Worm (Caenorhabditis elegans): ENCODE measurements around the gene R01E6.7.

R01E6.7 gene

ce11 chrX:13596003-13596767 lies 26.4 kb upstream of the R01E6.7 start, which contains the start of gene F54B11.5:
Gene F54B11.5 (minus strand): TSS chrX:13596068.
- no peak for TF ChIP-seq duxl-1 (tag; optimal IDR thresholded peaks at IDR 0.05; ENCODE audit: poor library complexity)
- peak in 1 of 2 experiments; percentile 25 for TF ChIP-seq mdl-1 (tag; optimal IDR thresholded peaks at IDR 0.05)
- TF ChIP-seq mep-1 (tag; optimal IDR thresholded peaks at IDR 0.05), result peak; percentile 59
- TF ChIP-seq lsy-2 (tag; optimal IDR thresholded peaks at IDR 0.05), result peak in 1 of 2 experiments; percentile 63
- TF ChIP-seq F49E8.2 (tag; optimal IDR thresholded peaks at IDR 0.05; ENCODE audit: borderline replicate concordance), result no peak
- TF ChIP-seq daf-12 (tag; optimal IDR thresholded peaks at IDR 0.05), result no peak
- no peak for TF ChIP-seq ceh-28 (tag; optimal IDR thresholded peaks at IDR 0.05)
- TF ChIP-seq hlh-11 (tag; optimal IDR thresholded peaks at IDR 0.05), result peak; percentile 60
- TF ChIP-seq T20F7.1 (GFP tag; optimal IDR thresholded peaks at IDR 0.05), result peak; percentile 96
- TF ChIP-seq hlh-30 (tag; optimal IDR thresholded peaks at IDR 0.05; ENCODE audit: insufficient read depth), result peak; percentile 97
- TF ChIP-seq mes-2 (tag; optimal IDR thresholded peaks at IDR 0.05; ENCODE audit: poor library complexity, severe bottlenecking), result peak; percentile 60
- peak; percentile 24 for TF ChIP-seq dve-1 (tag; optimal IDR thresholded peaks at IDR 0.05; ENCODE audit: insufficient read depth)
- TF ChIP-seq daf-16 (GFP tag; optimal IDR thresholded peaks at IDR 0.05), result no peak
- peak; percentile 44 for TF ChIP-seq daf-16 (tag; optimal IDR thresholded peaks at IDR 0.05)
- peak; percentile 34 for TF ChIP-seq dpl-1 (GFP tag; optimal IDR thresholded peaks at IDR 0.05)
- peak; percentile 37 for TF ChIP-seq pqm-1 (tag; optimal IDR thresholded peaks at IDR 0.05)
- TF ChIP-seq hmg-1.1 (GFP tag; IDR thresholded peaks at IDR 0.05), result peak; percentile 51; the same call in 1 of the 2 replicates

ce11 chrX:13592367-13592766 lies 22.6 kb upstream of the R01E6.7 start, which contains the start of gene F54B11.4:
Gene F54B11.4 (plus strand): TSS chrX:13592667.
- no peak for TF ChIP-seq F44E2.7 (GFP tag; IDR thresholded peaks at IDR 0.05)
- TF ChIP-seq mxl-3 (GFP tag; optimal IDR thresholded peaks at IDR 0.05), result no peak
- no peak for TF ChIP-seq mes-2 (tag; optimal IDR thresholded peaks at IDR 0.05; ENCODE audit: poor library complexity, severe bottlenecking)
- TF ChIP-seq nhr-237 (tag; optimal IDR thresholded peaks at IDR 0.05), result no peak
- TF ChIP-seq tag-97 (GFP tag; IDR thresholded peaks at IDR 0.05), result no peak
- no peak for TF ChIP-seq nhr-25 (tag; optimal IDR thresholded peaks at IDR 0.05; ENCODE audit: borderline replicate concordance, insufficient read depth)
- TF ChIP-seq tra-1 (GFP tag; IDR thresholded peaks at IDR 0.05), result no peak
- no peak for TF ChIP-seq ZK546.5 (tag; optimal IDR thresholded peaks at IDR 0.05)
- no peak for TF ChIP-seq jun-1 (tag; optimal IDR thresholded peaks at IDR 0.05)
- TF ChIP-seq nhr-48 (tag; optimal IDR thresholded peaks at IDR 0.05), result no peak
- no peak for TF ChIP-seq sdz-12 (GFP tag; optimal IDR thresholded peaks at IDR 0.05)
- no peak for TF ChIP-seq pqm-1 (tag; optimal IDR thresholded peaks at IDR 0.05)
- no peak for TF ChIP-seq ama-1 (optimal IDR thresholded peaks at IDR 0.05)
- no peak for TF ChIP-seq nhr-42 (GFP tag; IDR thresholded peaks at IDR 0.05)

- peak; percentile 57; the same call in 1 of the 2 replicates for TF ChIP-seq pha-4 (GFP tag; IDR thresholded peaks at IDR 0.05)
- no peak for TF ChIP-seq pha-4 (tag; optimal IDR thresholded peaks at IDR 0.05)
- TF ChIP-seq sdz-12 (GFP tag; optimal IDR thresholded peaks at IDR 0.05), result no peak
- 0 out of 2 replicates have a peak, but pooled peaks have one; percentile 47 for TF ChIP-seq php-3 (GFP tag; IDR thresholded peaks at IDR 0.05)
- peak; percentile 99 for TF ChIP-seq set-16 (GFP tag; IDR thresholded peaks at IDR 0.05)
These were observed 22.2 kb upstream of the R01E6.7 start for ce11 chrX:13591953-13592352.

ce11 chrX:13591175-13591574 lies 21.4 kb upstream of the R01E6.7 start, which contains the start of gene col-44:
Gene col-44 (plus strand): TSS chrX:13591475.
- TF ChIP-seq lin-38 (GFP tag; IDR thresholded peaks at IDR 0.05), result no peak
